Fruit fly (Drosophila melanogaster): ENCODE measurements around the gene Pp2A-29B.
A peak's percentile ranks its signal among the peaks of the same experiment; 100 is the strongest.

The Pp2A-29B gene

dm6 chr2L:8402928-8403285 is 37.1 kb downstream of the Pp2A-29B start, which contains the start of gene fy:
Gene fy (minus strand): TSS chr2L:8403280.
- TF ChIP-seq CG8478 (optimal IDR thresholded peaks at IDR 0.05) (no peak), CTCF (optimal IDR thresholded peaks at IDR 0.05) (no peak)

- TF ChIP-seq CG8478 (optimal IDR thresholded peaks at IDR 0.05) (no peak), CTCF (optimal IDR thresholded peaks at IDR 0.05) (peak; percentile 8 to 46)
These were observed 37.7 kb downstream of the Pp2A-29B start, which contains the start of gene emb for dm6 chr2L:8403286-8404270. Gene emb (plus strand): TSS chr2L:8403573.

- TF ChIP-seq CTCF (optimal IDR thresholded peaks at IDR 0.05): no peak
- no peak for TF ChIP-seq CG8478 (optimal IDR thresholded peaks at IDR 0.05)
These were observed 45.7 kb downstream of the Pp2A-29B start, which contains the start of gene Naglu for dm6 chr2L:8411530-8411929. Gene Naglu (minus strand): TSS chr2L:8411868.

- TF ChIP-seq CTCF (optimal IDR thresholded peaks at IDR 0.05) (no peak), CG8478 (optimal IDR thresholded peaks at IDR 0.05) (no peak)
These were observed 49.3 kb downstream of the Pp2A-29B start, which contains the start of the genes CG13398 and Akap200 for dm6 chr2L:8414887-8415883. Gene CG13398 (minus strand): TSS chr2L:8415256. Gene Akap200 (plus strand): TSS chr2L:8415690.

dm6 chr2L:8416350-8417046 is 50.7 kb downstream of the Pp2A-29B start:
- TF ChIP-seq CTCF (optimal IDR thresholded peaks at IDR 0.05) (no peak), CG8478 (optimal IDR thresholded peaks at IDR 0.05) (no peak)

dm6 chr2L:8417562-8417961 is 51.7 kb downstream of the Pp2A-29B start:
- TF ChIP-seq CG8478 (optimal IDR thresholded peaks at IDR 0.05) (no peak), CTCF (optimal IDR thresholded peaks at IDR 0.05) (no peak)

- no peak for TF ChIP-seq CTCF (optimal IDR thresholded peaks at IDR 0.05)
- TF ChIP-seq CG8478 (optimal IDR thresholded peaks at IDR 0.05): peak; percentile 23
These were observed 52.5 kb downstream of the Pp2A-29B start for dm6 chr2L:8418113-8418885.

DNA sequence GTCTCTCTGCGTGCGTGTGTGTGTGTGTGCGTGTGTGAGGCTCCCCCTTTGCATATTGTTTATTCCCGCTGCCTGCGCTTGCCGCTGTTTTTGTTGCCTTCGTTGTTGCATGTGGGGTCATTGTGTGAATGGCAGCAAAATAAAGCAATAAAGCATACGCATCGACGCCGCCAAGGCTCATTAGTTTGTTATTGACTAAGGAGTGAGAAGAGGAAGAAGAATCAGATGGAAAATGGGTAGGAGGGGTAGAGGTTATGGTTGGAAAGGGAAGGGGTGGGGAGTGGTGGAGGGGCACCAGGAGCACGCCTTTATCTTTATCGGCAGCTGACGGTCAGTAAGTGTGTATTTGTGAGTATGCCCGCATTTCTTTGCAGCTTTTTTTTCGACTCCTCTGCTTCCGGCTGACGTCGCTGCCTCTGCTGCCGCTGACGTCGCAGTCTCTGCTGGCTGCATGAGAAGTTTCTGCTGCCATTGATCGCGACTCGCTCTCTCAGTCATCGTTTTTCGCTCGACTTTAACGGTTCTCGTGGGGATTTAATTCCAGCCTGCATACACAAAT is 53.6 kb downstream of the Pp2A-29B start:
- TF ChIP-seq CTCF (optimal IDR thresholded peaks at IDR 0.05): no peak
- no peak for TF ChIP-seq CG8478 (optimal IDR thresholded peaks at IDR 0.05)

Measured in S2 (cell line).